Fruit fly (Drosophila melanogaster): ENCODE data around the gene CG11703.

Gene CG11703

DNA sequence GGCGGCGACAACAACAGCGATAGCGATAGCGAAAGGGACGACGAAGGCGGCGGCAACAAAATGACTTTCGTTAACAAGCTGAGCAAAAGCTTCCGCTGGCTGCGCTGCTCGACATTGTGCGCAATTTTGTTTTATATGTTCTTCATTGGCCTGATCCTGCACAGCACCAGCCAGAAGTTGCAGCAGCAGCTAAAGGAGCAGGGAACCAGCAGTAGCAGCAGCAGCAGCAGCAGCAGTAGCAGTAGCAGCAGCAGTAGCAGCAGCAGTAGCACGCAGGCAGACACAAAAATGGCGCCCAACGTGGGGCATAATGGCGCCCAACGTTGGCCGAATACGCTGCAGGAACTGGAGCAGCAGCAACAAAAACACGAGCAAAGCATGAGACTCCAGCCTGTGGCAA lies 38.0 kb downstream of the CG11703 start:
- TF ChIP-seq Dfd (GFP tag; optimal IDR thresholded peaks at IDR 0.05) (peak; percentile 81), HLH106 (tag; optimal IDR thresholded peaks at IDR 0.05) (no peak), N (GFP tag; optimal IDR thresholded peaks at IDR 0.05) (no peak), Jra (GFP tag; optimal IDR thresholded peaks at IDR 0.05) (no peak)

DNA sequence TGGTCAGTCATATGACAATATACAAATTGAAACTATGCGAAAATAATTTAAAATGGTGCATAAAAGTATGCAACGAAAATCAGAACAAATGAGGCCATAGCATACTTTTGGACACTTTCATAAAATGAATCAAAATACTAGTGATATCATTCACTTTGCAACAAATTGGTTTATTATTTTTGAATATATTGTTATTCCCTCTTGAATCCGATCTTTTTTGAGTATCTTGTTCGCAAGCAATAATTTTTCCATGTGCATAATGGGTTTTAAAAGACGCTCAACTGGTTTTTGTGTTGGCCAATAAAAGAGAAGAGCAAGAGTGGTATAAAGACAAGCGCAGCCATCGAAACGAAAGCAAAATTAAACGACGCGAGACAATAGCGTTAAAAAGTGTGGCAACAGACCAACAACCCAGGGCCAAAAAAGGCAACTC lies 40.2 kb downstream of the CG11703 start:
- TF ChIP-seq fru (GFP tag; optimal IDR thresholded peaks at IDR 0.05) (peak; percentile 88), usp (GFP tag; optimal IDR thresholded peaks at IDR 0.05) (no peak), Mio (GFP tag; optimal IDR thresholded peaks at IDR 0.05) (no peak), sage (GFP tag; optimal IDR thresholded peaks at IDR 0.05) (peak; percentile 16), Dif (GFP tag; optimal IDR thresholded peaks at IDR 0.05; ENCODE audit: partially characterized antibody) (no peak), N (GFP tag; optimal IDR thresholded peaks at IDR 0.05) (no peak), dsf (GFP tag; optimal IDR thresholded peaks at IDR 0.05; ENCODE audit: borderline replicate concordance) (peak; percentile 13), ey (GFP tag; optimal IDR thresholded peaks at IDR 0.05) (peak; percentile 82), Hnf4 (GFP tag; optimal IDR thresholded peaks at IDR 0.05) (peak; percentile 62), h (GFP tag; optimal IDR thresholded peaks at IDR 0.05) (peak; percentile 86), foxo (GFP tag; optimal IDR thresholded peaks at IDR 0.05) (peak in 1 of 2 experiments; percentile 70), tai (GFP tag; optimal IDR thresholded peaks at IDR 0.05) (peak; percentile 34), Myc (optimal IDR thresholded peaks at IDR 0.05) (no peak), CG32264 (GFP tag; optimal IDR thresholded peaks at IDR 0.05) (peak; percentile 21), jim (GFP tag; optimal IDR thresholded peaks at IDR 0.05) (no peak), rgr (GFP tag; optimal IDR thresholded peaks at IDR 0.05) (peak; percentile 75), woc (GFP tag; optimal IDR thresholded peaks at IDR 0.05) (peak; percentile 75), CG9705 (GFP tag; optimal IDR thresholded peaks at IDR 0.05) (peak; percentile 53), br (GFP tag; optimal IDR thresholded peaks at IDR 0.05) (peak; percentile 81), psq (GFP tag; optimal IDR thresholded peaks at IDR 0.05) (peak; percentile 91), OdsH (GFP tag; optimal IDR thresholded peaks at IDR 0.05) (peak; percentile 80), lola (GFP tag; optimal IDR thresholded peaks at IDR 0.05) (no peak), Sp1 (GFP tag; optimal IDR thresholded peaks at IDR 0.05) (peak; percentile 86), sv (GFP tag; optimal IDR thresholded peaks at IDR 0.05) (no peak), GATAd (GFP tag; optimal IDR thresholded peaks at IDR 0.05) (no peak), dmrt93B (GFP tag; optimal IDR thresholded peaks at IDR 0.05) (peak; percentile 62), HLH106 (tag; optimal IDR thresholded peaks at IDR 0.05) (peak; percentile 52), Rel (GFP tag; optimal IDR thresholded peaks at IDR 0.05) (no peak), Rel (tag; optimal IDR thresholded peaks at IDR 0.05) (no peak), Jra (GFP tag; optimal IDR thresholded peaks at IDR 0.05) (peak; percentile 17), brk (GFP tag; optimal IDR thresholded peaks at IDR 0.05) (peak; percentile 22), Dfd (GFP tag; optimal IDR thresholded peaks at IDR 0.05) (no peak)

DNA sequence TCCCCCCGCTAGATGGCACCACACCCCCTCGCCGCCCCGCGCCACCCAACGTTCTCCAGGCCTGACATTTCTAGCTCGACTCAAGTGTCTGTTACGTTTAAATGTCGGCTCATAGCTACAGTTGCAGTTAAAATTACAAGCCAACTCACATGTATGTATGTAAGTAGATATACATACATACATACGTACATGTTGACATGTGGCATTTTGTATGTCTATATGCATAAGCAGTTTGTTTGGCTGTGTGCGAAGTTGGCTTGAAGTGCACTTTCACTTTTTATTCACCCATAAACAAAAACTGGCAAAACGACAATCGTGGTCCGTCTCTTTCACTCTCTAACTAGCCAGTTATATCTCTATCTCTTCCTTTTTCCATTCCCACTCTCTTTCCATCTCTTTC lies 45.1 kb downstream of the CG11703 start:
- no peak for TF ChIP-seq tai (GFP tag; optimal IDR thresholded peaks at IDR 0.05)
- no peak for TF ChIP-seq br (GFP tag; optimal IDR thresholded peaks at IDR 0.05)
- TF ChIP-seq N (GFP tag; optimal IDR thresholded peaks at IDR 0.05) = no peak
- TF ChIP-seq HLH106 (tag; optimal IDR thresholded peaks at IDR 0.05) = no peak
- no peak for TF ChIP-seq Hr78 (GFP tag; optimal IDR thresholded peaks at IDR 0.05)
- TF ChIP-seq Dif (GFP tag; optimal IDR thresholded peaks at IDR 0.05; ENCODE audit: partially characterized antibody) = no peak
- TF ChIP-seq Rel (GFP tag; optimal IDR thresholded peaks at IDR 0.05) = no peak
- TF ChIP-seq Rel (tag; optimal IDR thresholded peaks at IDR 0.05) = no peak
- TF ChIP-seq dl (GFP tag; optimal IDR thresholded peaks at IDR 0.05; ENCODE audit: insufficient read depth in 1 of 2, partially characterized antibody in 2 of 2) = no peak
- no peak for TF ChIP-seq Sp1 (GFP tag; optimal IDR thresholded peaks at IDR 0.05)
- TF ChIP-seq lola (GFP tag; optimal IDR thresholded peaks at IDR 0.05) = no peak
- TF ChIP-seq CrebA (GFP tag; optimal IDR thresholded peaks at IDR 0.05; ENCODE audit: borderline replicate concordance) = no peak
- TF ChIP-seq GATAd (GFP tag; optimal IDR thresholded peaks at IDR 0.05) = no peak
- no peak for TF ChIP-seq brk (GFP tag; optimal IDR thresholded peaks at IDR 0.05)
- TF ChIP-seq fru (GFP tag; optimal IDR thresholded peaks at IDR 0.05) = no peak
- TF ChIP-seq psq (GFP tag; optimal IDR thresholded peaks at IDR 0.05) = no peak
- no peak for TF ChIP-seq woc (GFP tag; optimal IDR thresholded peaks at IDR 0.05)
- no peak for TF ChIP-seq jim (GFP tag; optimal IDR thresholded peaks at IDR 0.05)

DNA sequence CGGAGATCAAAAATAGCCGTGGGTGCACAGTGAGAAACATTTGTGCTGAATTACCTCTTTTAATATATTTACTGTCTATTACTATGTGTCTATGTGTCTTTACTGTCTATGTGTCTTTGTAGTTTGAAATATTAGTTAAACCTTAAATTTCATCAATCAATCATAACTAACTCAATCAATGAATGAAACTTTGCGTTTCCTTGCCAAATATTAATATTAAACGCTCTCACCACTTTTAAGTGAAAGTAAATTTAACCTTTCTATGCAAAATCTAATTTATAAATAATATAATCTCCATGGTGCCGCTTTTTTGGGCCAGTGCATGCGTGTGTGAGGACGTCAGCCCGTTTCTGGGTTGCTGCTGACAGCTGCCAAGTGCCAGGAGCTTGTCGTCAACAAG lies 46.8 kb downstream of the CG11703 start:
- TF ChIP-seq Jra (GFP tag; optimal IDR thresholded peaks at IDR 0.05) = no peak
- TF ChIP-seq rgr (GFP tag; optimal IDR thresholded peaks at IDR 0.05) = peak; percentile 62
- peak; percentile 61 for TF ChIP-seq ey (GFP tag; optimal IDR thresholded peaks at IDR 0.05)
- TF ChIP-seq woc (GFP tag; optimal IDR thresholded peaks at IDR 0.05) = peak; percentile 42
- TF ChIP-seq CrebA (GFP tag; optimal IDR thresholded peaks at IDR 0.05; ENCODE audit: borderline replicate concordance) = no peak
- TF ChIP-seq OdsH (GFP tag; optimal IDR thresholded peaks at IDR 0.05) = peak; percentile 73
- peak; percentile 56 for TF ChIP-seq br (GFP tag; optimal IDR thresholded peaks at IDR 0.05)
- no peak for TF ChIP-seq Dfd (GFP tag; optimal IDR thresholded peaks at IDR 0.05)
- TF ChIP-seq tai (GFP tag; optimal IDR thresholded peaks at IDR 0.05) = peak; percentile 25
- TF ChIP-seq brk (GFP tag; optimal IDR thresholded peaks at IDR 0.05) = peak; percentile 5
- TF ChIP-seq Sp1 (GFP tag; optimal IDR thresholded peaks at IDR 0.05) = peak; percentile 68
- peak in 1 of 2 experiments; percentile 70 for TF ChIP-seq foxo (GFP tag; optimal IDR thresholded peaks at IDR 0.05)
- peak; percentile 68 for TF ChIP-seq fru (GFP tag; optimal IDR thresholded peaks at IDR 0.05)
- peak; percentile 68 for TF ChIP-seq HLH106 (tag; optimal IDR thresholded peaks at IDR 0.05)
- peak; percentile 14 for TF ChIP-seq Hnf4 (GFP tag; optimal IDR thresholded peaks at IDR 0.05)
- TF ChIP-seq dmrt93B (GFP tag; optimal IDR thresholded peaks at IDR 0.05) = peak; percentile 58
- no peak for TF ChIP-seq CG32264 (GFP tag; optimal IDR thresholded peaks at IDR 0.05)
- TF ChIP-seq lola (GFP tag; optimal IDR thresholded peaks at IDR 0.05) = no peak
- peak; percentile 18 for TF ChIP-seq CG9705 (GFP tag; optimal IDR thresholded peaks at IDR 0.05)
- peak; percentile 84 for TF ChIP-seq h (GFP tag; optimal IDR thresholded peaks at IDR 0.05)
- TF ChIP-seq Vsx2 (GFP tag; optimal IDR thresholded peaks at IDR 0.05; ENCODE audit: partially characterized antibody) = no peak

Data from whole organism, wandering third instar larva.